Fruit fly (Drosophila melanogaster): Measurements from ENCODE around the gene RpL34b.

dm6 chr3R:9363066-9363719 lies 37.8 kb downstream of the RpL34b start, which contains the start of gene CG18473:
- no peak for TF ChIP-seq CG1620 (GFP tag; optimal IDR thresholded peaks at IDR 0.05)
- TF ChIP-seq kay (GFP tag; ENCODE audit: borderline replicate concordance): peak; percentile 9

All from whole organism, adult.